In the genomic region with DNA sequence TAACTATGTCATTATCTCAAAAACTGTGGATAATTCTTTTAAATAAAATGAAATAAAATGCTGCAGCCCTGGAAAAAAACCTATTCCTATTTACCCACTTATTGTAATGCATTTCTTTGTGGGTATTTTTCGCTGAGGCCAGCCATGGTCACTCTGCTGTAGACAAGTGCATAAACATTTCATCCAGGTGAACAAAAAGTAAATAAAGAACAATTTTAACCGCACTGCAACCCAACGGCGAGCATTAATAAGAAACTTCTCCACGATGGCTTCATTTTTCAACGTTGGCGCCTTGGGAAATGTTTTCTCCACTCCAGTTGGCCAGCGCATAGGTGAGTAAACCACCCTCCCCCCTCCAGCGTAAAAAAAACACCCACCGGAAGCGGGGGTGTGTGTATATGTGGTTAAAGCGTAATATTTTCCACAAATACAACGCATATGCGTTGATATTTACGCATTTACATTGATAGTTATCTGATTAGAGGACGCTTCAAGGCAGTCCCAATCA, we compare ENCODE assay signal across 1 fruit fly cellular context.
TF ChIP-seq lines count a peak whose summit lies in the region.

Gene CG3529, plus strand, starts transcription at position 134 of the 508 bp plus-strand sequence.

TF ChIP-seq in whole organism, embryonic, 481 proteins besides CTCF, POLR2A, EP300 and RAD21 (continued from another document and continues in another):
- TF ChIP-seq Bteb2 (GFP tag; optimal IDR thresholded peaks at IDR 0.05; lab: Kevin White, UChicago) (peak; percentile 20), CG7786 (GFP tag; optimal IDR thresholded peaks at IDR 0.05; lab: Kevin White, UChicago) (peak; percentile 8), Ravus (GFP tag; IDR thresholded peaks at IDR 0.05; lab: Robert Waterston, UW) (no peak), gfzf (GFP tag; optimal IDR thresholded peaks at IDR 0.05; lab: Kevin White, UChicago) (peak; percentile 92), kni (GFP tag; optimal IDR thresholded peaks at IDR 0.05; lab: Kevin White, UChicago) (peak; percentile 62), CG17829 (tag; optimal IDR thresholded peaks at IDR 0.05; lab: Kevin White, UChicago) (peak; percentile 37), CG12769 (tag; optimal IDR thresholded peaks at IDR 0.05; lab: Kevin White, UChicago) (peak; percentile 21), z (GFP tag; IDR thresholded peaks at IDR 0.05; lab: Robert Waterston, UW) (no peak), hbn (GFP tag; IDR thresholded peaks at IDR 0.05; lab: Robert Waterston, UW; ENCODE audit: partially characterized antibody) (no peak), CG8359 (GFP tag; optimal IDR thresholded peaks at IDR 0.05; lab: Kevin White, UChicago; ENCODE audit: borderline replicate concordance) (no peak), Med (GFP tag; lab: Kevin White, UChicago) (peak; percentile 81), CG4360 (GFP tag; IDR thresholded peaks at IDR 0.05; lab: Robert Waterston, UW) (no peak), Awh (GFP tag; IDR thresholded peaks at IDR 0.05; lab: Robert Waterston, UW) (no peak), CG11560 (tag; IDR thresholded peaks at IDR 0.05; lab: Robert Waterston, UW) (no peak), nmo (GFP tag; optimal IDR thresholded peaks at IDR 0.05; lab: Kevin White, UChicago) (peak; percentile 34), CG12299 (tag; optimal IDR thresholded peaks at IDR 0.05; lab: Kevin White, UChicago) (no peak), maf-S (GFP tag; optimal IDR thresholded peaks at IDR 0.05; lab: Kevin White, UChicago) (peak; percentile 2), CG31441 (GFP tag; IDR thresholded peaks at IDR 0.05; lab: Robert Waterston, UW) (peak; percentile 40; the same call in 1 of the 2 replicates), BEAF-32 (GFP tag; optimal IDR thresholded peaks at IDR 0.05; lab: Kevin White, UChicago) (peak; percentile 47), lab (GFP tag; optimal IDR thresholded peaks at IDR 0.05; lab: Kevin White, UChicago) (peak; percentile 23), CG11085 (GFP tag; IDR thresholded peaks at IDR 0.05; lab: Robert Waterston, UW) (no peak), CG14710 (tag; optimal IDR thresholded peaks at IDR 0.05; lab: Kevin White, UChicago) (peak; percentile 51), CG42726 (GFP tag; IDR thresholded peaks at IDR 0.05; lab: Robert Waterston, UW; ENCODE audit: partially characterized antibody) (no peak), CG14667 (GFP tag; IDR thresholded peaks at IDR 0.05; lab: Robert Waterston, UW) (no peak), CG7963 (GFP tag; IDR thresholded peaks at IDR 0.05; lab: Robert Waterston, UW; ENCODE audit: partially characterized antibody) (no peak), CG2712 (tag; optimal IDR thresholded peaks at IDR 0.05; lab: Kevin White, UChicago) (peak; percentile 57), chinmo (GFP tag; IDR thresholded peaks at IDR 0.05; lab: Robert Waterston, UW; ENCODE audit: partially characterized antibody) (peak; percentile 68; the same call in 2 of the 4 replicates), CG16863 (GFP tag; optimal IDR thresholded peaks at IDR 0.05; lab: Kevin White, UChicago) (no peak), pfk (GFP tag; optimal IDR thresholded peaks at IDR 0.05; lab: Kevin White, UChicago) (peak; percentile 16), CG2678 (tag; optimal IDR thresholded peaks at IDR 0.05; lab: Kevin White, UChicago) (peak; percentile 23), CG13624 (GFP tag; optimal IDR thresholded peaks at IDR 0.05; lab: Kevin White, UChicago) (peak; percentile 32), Mes4 (GFP tag; optimal IDR thresholded peaks at IDR 0.05; lab: Kevin White, UChicago) (no peak), CG8290 (GFP tag; optimal IDR thresholded peaks at IDR 0.05; lab: Kevin White, UChicago) (peak; percentile 13), CG8290 (tag; optimal IDR thresholded peaks at IDR 0.05; lab: Kevin White, UChicago) (peak; percentile 39 to 42), ranshi (GFP tag; IDR thresholded peaks at IDR 0.05; lab: Robert Waterston, UW) (0 out of 2 replicates have a peak, but pooled peaks have one; percentile 8), CkIIα-i1 (GFP tag; IDR thresholded peaks at IDR 0.05; lab: Robert Waterston, UW) (no peak), tap (tag; optimal IDR thresholded peaks at IDR 0.05; lab: Kevin White, UChicago) (no peak), nerfin-2 (GFP tag; IDR thresholded peaks at IDR 0.05; lab: Robert Waterston, UW; ENCODE audit: partially characterized antibody) (0 out of 2 replicates have a peak, but pooled peaks have one; percentile 26), pho (GFP tag; optimal IDR thresholded peaks at IDR 0.05; lab: Kevin White, UChicago) (no peak), dimm (GFP tag; IDR thresholded peaks at IDR 0.05; lab: Robert Waterston, UW) (no peak), NFAT (GFP tag; IDR thresholded peaks at IDR 0.05; lab: Robert Waterston, UW) (no peak), CG4617 (GFP tag; optimal IDR thresholded peaks at IDR 0.05; lab: Kevin White, UChicago; ENCODE audit: borderline replicate concordance) (peak; percentile 84), toy (GFP tag; IDR thresholded peaks at IDR 0.05; lab: Robert Waterston, UW) (no peak), Myb (GFP tag; optimal IDR thresholded peaks at IDR 0.05; lab: Kevin White, UChicago) (peak; percentile 47), psq (GFP tag; optimal IDR thresholded peaks at IDR 0.05; lab: Kevin White, UChicago) (no peak), CG18764 (GFP tag; optimal IDR thresholded peaks at IDR 0.05; lab: Kevin White, UChicago) (no peak), CG4424 (GFP tag; optimal IDR thresholded peaks at IDR 0.05; lab: Kevin White, UChicago) (peak; percentile 16), CG13424 (tag; optimal IDR thresholded peaks at IDR 0.05; lab: Kevin White, UChicago) (peak; percentile 47), cwo (GFP tag; optimal IDR thresholded peaks at IDR 0.05; lab: Kevin White, UChicago) (no peak), BtbVII (GFP tag; optimal IDR thresholded peaks at IDR 0.05; lab: Kevin White, UChicago) (no peak), pros (GFP tag; optimal IDR thresholded peaks at IDR 0.05; lab: Kevin White, UChicago) (no peak), CG7928 (GFP tag; optimal IDR thresholded peaks at IDR 0.05; lab: Kevin White, UChicago) (peak; percentile 89), peb (GFP tag; IDR thresholded peaks at IDR 0.05; lab: Robert Waterston, UW) (no peak), sr (GFP tag; IDR thresholded peaks at IDR 0.05; lab: Robert Waterston, UW) (peak; percentile 62; the same call in 2 of the 3 replicates), Rfx (GFP tag; IDR thresholded peaks at IDR 0.05; lab: Robert Waterston, UW) (peak; percentile 61), aop (GFP tag; IDR thresholded peaks at IDR 0.05; lab: Robert Waterston, UW) (no peak), oc (tag; optimal IDR thresholded peaks at IDR 0.05; lab: Kevin White, UChicago) (no peak), CG10366 (GFP tag; IDR thresholded peaks at IDR 0.05; lab: Robert Waterston, UW) (no peak), mirr (GFP tag; optimal IDR thresholded peaks at IDR 0.05; lab: Kevin White, UChicago) (no peak), her (GFP tag; optimal IDR thresholded peaks at IDR 0.05; lab: Kevin White, UChicago) (peak; percentile 78), chm (GFP tag; IDR thresholded peaks at IDR 0.05; lab: Robert Waterston, UW) (peak; percentile 50; the same call in 1 of the 2 replicates), E2f2 (GFP tag; IDR thresholded peaks at IDR 0.05; lab: Robert Waterston, UW) (peak; percentile 36), CG10209 (GFP tag; optimal IDR thresholded peaks at IDR 0.05; lab: Kevin White, UChicago) (peak; percentile 8), CG7839 (tag; optimal IDR thresholded peaks at IDR 0.05; lab: Kevin White, UChicago) (peak; percentile 8), Blimp-1 (GFP tag; optimal IDR thresholded peaks at IDR 0.05; lab: Kevin White, UChicago) (peak; percentile 26), CG12659 (GFP tag; optimal IDR thresholded peaks at IDR 0.05; lab: Kevin White, UChicago) (peak; percentile 70), CG18262 (tag; optimal IDR thresholded peaks at IDR 0.05; lab: Kevin White, UChicago) (peak; percentile 18), CG4707 (GFP tag; optimal IDR thresholded peaks at IDR 0.05; lab: Kevin White, UChicago) (peak; percentile 15), CG11456 (GFP tag; IDR thresholded peaks at IDR 0.05; lab: Robert Waterston, UW) (no peak), ken (GFP tag; IDR thresholded peaks at IDR 0.05; lab: Robert Waterston, UW) (no peak), fru (optimal IDR thresholded peaks at IDR 0.05; lab: Kevin White, UChicago) (no peak), CG12071 (GFP tag; optimal IDR thresholded peaks at IDR 0.05; lab: Kevin White, UChicago) (no peak), CG3995 (GFP tag; optimal IDR thresholded peaks at IDR 0.05; lab: Kevin White, UChicago) (peak; percentile 59), ham (GFP tag; IDR thresholded peaks at IDR 0.05; lab: Robert Waterston, UW) (no peak), CG12942 (GFP tag; optimal IDR thresholded peaks at IDR 0.05; lab: Kevin White, UChicago) (no peak), CG1832 (GFP tag; optimal IDR thresholded peaks at IDR 0.05; lab: Kevin White, UChicago) (no peak), CG17385 (GFP tag; optimal IDR thresholded peaks at IDR 0.05; lab: Kevin White, UChicago) (peak; percentile 49), bcd (GFP tag; optimal IDR thresholded peaks at IDR 0.05; lab: Kevin White, UChicago) (peak; percentile 27), nom (GFP tag; optimal IDR thresholded peaks at IDR 0.05; lab: Kevin White, UChicago) (peak; percentile 51), CG14965 (GFP tag; optimal IDR thresholded peaks at IDR 0.05; lab: Kevin White, UChicago; ENCODE audit: borderline replicate concordance) (no peak), Hr51 (GFP tag; optimal IDR thresholded peaks at IDR 0.05; lab: Kevin White, UChicago) (peak in 1 of 2 experiments; percentile 17), Hand (GFP tag; optimal IDR thresholded peaks at IDR 0.05; lab: Kevin White, UChicago) (no peak), crc (GFP tag; optimal IDR thresholded peaks at IDR 0.05; lab: Kevin White, UChicago) (no peak), Asciz (GFP tag; optimal IDR thresholded peaks at IDR 0.05; lab: Kevin White, UChicago) (peak; percentile 37), bowl (GFP tag; IDR thresholded peaks at IDR 0.05; lab: Robert Waterston, UW) (no peak), Elba2 (GFP tag; optimal IDR thresholded peaks at IDR 0.05; lab: Kevin White, UChicago) (no peak), trem (tag; optimal IDR thresholded peaks at IDR 0.05; lab: Kevin White, UChicago) (peak; percentile 61), fd64A (GFP tag; optimal IDR thresholded peaks at IDR 0.05; lab: Kevin White, UChicago) (peak; percentile 27), CG7372 (GFP tag; IDR thresholded peaks at IDR 0.05; lab: Robert Waterston, UW) (no peak), CG11398 (GFP tag; optimal IDR thresholded peaks at IDR 0.05; lab: Kevin White, UChicago) (no peak), CG30431 (GFP tag; optimal IDR thresholded peaks at IDR 0.05; lab: Kevin White, UChicago) (no peak), HmgD (GFP tag; optimal IDR thresholded peaks at IDR 0.05; lab: Kevin White, UChicago) (peak; percentile 19), sqz (GFP tag; optimal IDR thresholded peaks at IDR 0.05; lab: Kevin White, UChicago) (peak; percentile 82), CG34422 (GFP tag; IDR thresholded peaks at IDR 0.05; lab: Robert Waterston, UW) (peak; percentile 44; the same call in 1 of the 3 replicates), zf30C (GFP tag; optimal IDR thresholded peaks at IDR 0.05; lab: Kevin White, UChicago) (no peak), hth (optimal IDR thresholded peaks at IDR 0.05; lab: Kevin White, UChicago) (no peak), stwl (tag; optimal IDR thresholded peaks at IDR 0.05; lab: Kevin White, UChicago) (peak; percentile 69), CG18476 (GFP tag; optimal IDR thresholded peaks at IDR 0.05; lab: Kevin White, UChicago) (no peak), odd (GFP tag; optimal IDR thresholded peaks at IDR 0.05; lab: Kevin White, UChicago) (peak; percentile 18), repo (GFP tag; optimal IDR thresholded peaks at IDR 0.05; lab: Kevin White, UChicago) (peak; percentile 25), CG10979 (tag; optimal IDR thresholded peaks at IDR 0.05; lab: Kevin White, UChicago) (no peak), D19B (GFP tag; optimal IDR thresholded peaks at IDR 0.05; lab: Kevin White, UChicago) (no peak), CG5180 (GFP tag; optimal IDR thresholded peaks at IDR 0.05; lab: Kevin White, UChicago) (peak; percentile 45), CG4328 (GFP tag; optimal IDR thresholded peaks at IDR 0.05; lab: Kevin White, UChicago) (peak; percentile 56), jigr1 (GFP tag; IDR thresholded peaks at IDR 0.05; lab: Robert Waterston, UW) (no peak), CG17328 (GFP tag; IDR thresholded peaks at IDR 0.05; lab: Robert Waterston, UW) (no peak), CG14441 (GFP tag; IDR thresholded peaks at IDR 0.05; lab: Robert Waterston, UW) (no peak), kah (GFP tag; optimal IDR thresholded peaks at IDR 0.05; lab: Kevin White, UChicago) (peak; percentile 44), NC2β (GFP tag; optimal IDR thresholded peaks at IDR 0.05; lab: Kevin White, UChicago) (peak; percentile 44), pan (optimal IDR thresholded peaks at IDR 0.05; lab: Kevin White, UChicago) (no peak), pan (GFP tag; optimal IDR thresholded peaks at IDR 0.05 in 1 of 2, IDR thresholded peaks at IDR 0.05 in 1 of 2) (no peak), hkb (optimal IDR thresholded peaks at IDR 0.05; lab: Kevin White, UChicago) (no peak), hkb (GFP tag; IDR thresholded peaks at IDR 0.05; lab: Robert Waterston, UW) (0 out of 2 replicates have a peak, but pooled peaks have one; percentile 23), ab (GFP tag; optimal IDR thresholded peaks at IDR 0.05; lab: Kevin White, UChicago) (no peak), sc (optimal IDR thresholded peaks at IDR 0.05; lab: Kevin White, UChicago) (no peak), sc (GFP tag; optimal IDR thresholded peaks at IDR 0.05; lab: Kevin White, UChicago) (no peak), fd96Cb (tag; optimal IDR thresholded peaks at IDR 0.05; lab: Kevin White, UChicago) (peak; percentile 16), CG17802 (tag; optimal IDR thresholded peaks at IDR 0.05; lab: Kevin White, UChicago) (no peak), CG16815 (GFP tag; optimal IDR thresholded peaks at IDR 0.05; lab: Kevin White, UChicago) (no peak), CG30403 (GFP tag; optimal IDR thresholded peaks at IDR 0.05; lab: Kevin White, UChicago) (peak; percentile 29), insv (GFP tag; optimal IDR thresholded peaks at IDR 0.05; lab: Kevin White, UChicago) (no peak), mld (GFP tag; IDR thresholded peaks at IDR 0.05; lab: Robert Waterston, UW; ENCODE audit: partially characterized antibody) (no peak), CG34224 (GFP tag; IDR thresholded peaks at IDR 0.05; lab: Robert Waterston, UW; ENCODE audit: partially characterized antibody) (0 out of 3 replicates have a peak, but pooled peaks have one; percentile 28), Chrac-16 (GFP tag; optimal IDR thresholded peaks at IDR 0.05; lab: Kevin White, UChicago) (peak; percentile 3), Xrp1 (GFP tag; IDR thresholded peaks at IDR 0.05; lab: Robert Waterston, UW) (no peak), CG12236 (GFP tag; optimal IDR thresholded peaks at IDR 0.05; lab: Kevin White, UChicago) (peak; percentile 10)
